Worm (Caenorhabditis elegans) whole organism, young adult: ENCODE data around the gene T01D1.7.

Source experiments
- B0336.3 ChIP-seq: fragments of 200-800 bp; sonication (Bioruptor generic); IDR thresholded peaks from 2 replicates; pipeline ENCODE4 v1.3.6; 2022; ENCODE audit warnings: missing genetic modification characterization, missing compliant biosample characterization
- C17E4.6 ChIP-seq: fragments of 200-800 bp; sonication (Bioruptor generic); IDR thresholded peaks from 2 replicates; pipeline ENCODE4 v1.3.6; 2022; ENCODE audit warnings: missing genetic modification reagents, missing genetic modification characterization, missing compliant biosample characterization
- K12H6.12 ChIP-seq: fragments of 200-800 bp; sonication (Bioruptor generic); optimal IDR thresholded peaks from 2 replicates; lab custom pipeline; 2018; ENCODE audit warnings: mild to moderate bottlenecking, missing genetic modification characterization, missing compliant biosample characterization
- Y67H2A.10 ChIP-seq: fragments of 200-800 bp; sonication (Bioruptor generic); conservative IDR thresholded peaks from 2 replicates; pipeline ENCODE4 v1.3.6; 2022; ENCODE audit warnings: missing genetic modification reagents, missing genetic modification characterization, missing compliant biosample characterization
- Y95B8A.8 ChIP-seq: fragments of 200-800 bp; sonication (Bioruptor generic); IDR thresholded peaks from 2 replicates; pipeline ENCODE4 v1.3.6; 2022; ENCODE audit warnings: missing genetic modification reagents, missing genetic modification characterization, missing compliant biosample characterization
- ZK185.1 ChIP-seq: sonication (generic microtip); optimal IDR thresholded peaks from 2 replicates; lab custom pipeline; 2016; ENCODE audit warnings: mild to moderate bottlenecking, missing genetic modification characterization, missing compliant biosample characterization; ENCODE audit not compliant: poor library complexity, severe bottlenecking
- ama-1 ChIP-seq, 3 experiments: fragments of 150-350 bp in 1 of 3; sonication (generic microtip) in 2 of 3; optimal IDR thresholded peaks; 2 replicates each; lab custom pipeline; 2014 to 2018; ENCODE audit warnings: missing biosample characterization in 2 of 3, missing genetic modification characterization in 2 of 3, missing genetic modification reagents in 2 of 3
- aptf-3 ChIP-seq: fragments of 200-800 bp; sonication (Bioruptor generic); IDR thresholded peaks from 2 replicates; pipeline ENCODE4 v1.3.6; 2022; ENCODE audit warnings: missing genetic modification characterization, missing compliant biosample characterization
- atf-7 ChIP-seq: sonication (generic microtip); optimal IDR thresholded peaks from 2 replicates; lab custom pipeline; 2017; ENCODE audit warnings: mild to moderate bottlenecking, missing genetic modification characterization, missing compliant biosample characterization
- cebp-1 ChIP-seq, 2 experiments: fragments of 200-800 bp in 1 of 2; sonication (Bioruptor generic) in 1 of 2; sonication (generic microtip) in 1 of 2; IDR thresholded peaks in 1 of 2; optimal IDR thresholded peaks in 1 of 2; 2 replicates each; pipeline versions ENCODE4 v1.3.6 to Lab custom; 2017 to 2022; ENCODE audit warnings: missing compliant biosample characterization in 2 of 2, missing genetic modification characterization in 2 of 2, mild to moderate bottlenecking in 1 of 2, missing genetic modification reagents in 1 of 2, moderate library complexity in 1 of 2
- ceh-27 ChIP-seq: fragments of 200-800 bp; sonication (Bioruptor generic); optimal IDR thresholded peaks from 2 replicates; lab custom pipeline; 2018; ENCODE audit warnings: mild to moderate bottlenecking, missing genetic modification characterization, moderate library complexity, missing compliant biosample characterization
- die-1 ChIP-seq: sonication (generic microtip); optimal IDR thresholded peaks from 2 replicates; lab custom pipeline; 2016; ENCODE audit warnings: missing genotype, mild to moderate bottlenecking, missing genetic modification characterization, missing compliant biosample characterization
- egl-18 ChIP-seq: fragments of 200-800 bp; sonication (Bioruptor generic); IDR thresholded peaks from 2 replicates; pipeline ENCODE4 v1.3.6; 2022; ENCODE audit warnings: missing genetic modification reagents, missing genetic modification characterization, missing compliant biosample characterization
- ekl-4 ChIP-seq: fragments of 200-800 bp; sonication (Bioruptor generic); IDR thresholded peaks from 2 replicates; pipeline ENCODE4 v1.3.6; 2022; ENCODE audit warnings: missing genetic modification reagents, missing genetic modification characterization, missing compliant biosample characterization
- gei-17 ChIP-seq: fragments of 200-800 bp; sonication (Bioruptor generic); optimal IDR thresholded peaks from 2 replicates; lab custom pipeline; 2018; ENCODE audit warnings: mild to moderate bottlenecking, missing genetic modification characterization, missing compliant biosample characterization
- him-1 ChIP-seq: sonication (generic microtip); optimal IDR thresholded peaks from 2 replicates; lab custom pipeline; 2016; ENCODE audit warnings: missing genotype, missing genetic modification reagents, missing genetic modification characterization, missing compliant biosample characterization
- hlh-26 ChIP-seq: fragments of 200-800 bp; sonication (Bioruptor generic); conservative IDR thresholded peaks from 2 replicates; pipeline ENCODE4 v1.3.6; 2022; ENCODE audit warnings: missing genetic modification reagents, missing genetic modification characterization, missing compliant biosample characterization
- hsf-1 ChIP-seq: fragments of 200-800 bp; sonication (Bioruptor generic); IDR thresholded peaks from 2 replicates; pipeline ENCODE4 v1.3.6; 2022; ENCODE audit warnings: missing genetic modification reagents, missing genetic modification characterization, missing compliant biosample characterization
- let-526 ChIP-seq: fragments of 200-800 bp; sonication (Bioruptor generic); IDR thresholded peaks from 2 replicates; pipeline ENCODE4 v1.3.6; 2022; ENCODE audit warnings: missing genetic modification reagents, missing genetic modification characterization, missing compliant biosample characterization
- let-607 ChIP-seq, 2 experiments: fragments of 200-800 bp in 1 of 2; sonication (Bioruptor generic) in 1 of 2; sonication (generic microtip) in 1 of 2; optimal IDR thresholded peaks; 2 replicates each; lab custom pipeline; 2016 to 2018; ENCODE audit warnings: mild to moderate bottlenecking in 2 of 2, missing compliant biosample characterization in 2 of 2, missing genetic modification characterization in 2 of 2, moderate library complexity in 2 of 2, missing genotype in 1 of 2
- lin-26 ChIP-seq: fragments of 200-800 bp; sonication (Bioruptor generic); IDR thresholded peaks from 2 replicates; pipeline ENCODE4 v1.3.6; 2022; ENCODE audit warnings: missing genetic modification reagents, missing genetic modification characterization, missing compliant biosample characterization
- lin-35 ChIP-seq, 3 experiments: fragments of 150-350 bp in 2 of 3; sonication (generic microtip) in 1 of 3; optimal IDR thresholded peaks; 2 replicates each; lab custom pipeline; 2014 to 2018; ENCODE audit warnings: missing biosample characterization in 3 of 3, missing genetic modification characterization in 3 of 3, missing genetic modification reagents in 3 of 3
- lin-40 ChIP-seq: sonication (generic microtip); optimal IDR thresholded peaks from 2 replicates; lab custom pipeline; 2016; ENCODE audit warnings: missing genetic modification characterization, mild to moderate bottlenecking, missing compliant biosample characterization, missing genotype, missing genetic modification reagents
- lin-54 ChIP-seq: fragments of 200-800 bp; sonication (Bioruptor generic); optimal IDR thresholded peaks from 2 replicates; lab custom pipeline; 2018; ENCODE audit warnings: mild to moderate bottlenecking, missing genetic modification characterization, missing compliant biosample characterization
- lir-1 ChIP-seq: fragments of 200-800 bp; sonication (Bioruptor generic); conservative IDR thresholded peaks from 2 replicates; pipeline ENCODE4 v1.3.6; 2022; ENCODE audit warnings: missing genetic modification reagents, missing genetic modification characterization, missing compliant biosample characterization
- madf-10 ChIP-seq: sonication (generic microtip); optimal IDR thresholded peaks from 2 replicates; lab custom pipeline; 2016; ENCODE audit warnings: mild to moderate bottlenecking, missing genetic modification characterization, missing compliant biosample characterization
- madf-3 ChIP-seq: fragments of 200-800 bp; sonication (Bioruptor generic); IDR thresholded peaks from 2 replicates; pipeline ENCODE4 v1.3.6; 2022; ENCODE audit warnings: missing genetic modification reagents, missing genetic modification characterization, missing compliant biosample characterization
- madf-8 ChIP-seq: fragments of 200-800 bp; sonication (Bioruptor generic); conservative IDR thresholded peaks from 2 replicates; pipeline ENCODE4 v1.3.6; 2022; ENCODE audit warnings: missing genetic modification reagents, missing genetic modification characterization, missing compliant biosample characterization
- mcd-1 ChIP-seq: fragments of 200-800 bp; sonication (Bioruptor generic); IDR thresholded peaks from 2 replicates; pipeline ENCODE4 v1.3.6; 2022; ENCODE audit warnings: missing genetic modification reagents, missing genetic modification characterization, missing compliant biosample characterization
- nfya-1 ChIP-seq: sonication (generic microtip); optimal IDR thresholded peaks from 2 replicates; lab custom pipeline; 2017; ENCODE audit warnings: antibody characterized with exemption, missing compliant biosample characterization, missing genetic modification characterization, borderline replicate concordance; ENCODE audit not compliant: insufficient read depth
- nfya-2 ChIP-seq: fragments of 200-800 bp; sonication (Bioruptor generic); IDR thresholded peaks from 2 replicates; pipeline ENCODE4 v1.3.6; 2022; ENCODE audit warnings: missing genetic modification reagents, missing genetic modification characterization, missing compliant biosample characterization
- nfyb-1 ChIP-seq: fragments of 200-800 bp; sonication (Bioruptor generic); IDR thresholded peaks from 2 replicates; pipeline ENCODE4 v1.3.6; 2022; ENCODE audit warnings: missing genetic modification reagents, missing genetic modification characterization, missing compliant biosample characterization
- nhr-80 ChIP-seq: sonication (generic microtip); optimal IDR thresholded peaks from 2 replicates; lab custom pipeline; 2016; ENCODE audit warnings: missing genetic modification characterization, missing compliant biosample characterization
- sdz-38 ChIP-seq: sonication (generic microtip); optimal IDR thresholded peaks from 2 replicates; lab custom pipeline; 2016; ENCODE audit warnings: missing genotype, missing genetic modification characterization, missing compliant biosample characterization
- sea-2 ChIP-seq: fragments of 200-800 bp; sonication (Bioruptor generic); IDR thresholded peaks from 2 replicates; pipeline ENCODE4 v1.3.6; 2022; ENCODE audit warnings: missing genetic modification characterization, missing compliant biosample characterization
- snpc-1.1 ChIP-seq: sonication (generic microtip); optimal IDR thresholded peaks from 2 replicates; lab custom pipeline; 2017; ENCODE audit warnings: missing genetic modification characterization, mild to moderate bottlenecking, missing compliant biosample characterization, antibody characterized with exemption, moderate library complexity, missing genotype, missing genetic modification reagents; ENCODE audit not compliant: insufficient read depth
- snpc-4 ChIP-seq, 5 experiments: fragments of 150-350 bp in 1 of 5; sonication (generic microtip) in 4 of 5; optimal IDR thresholded peaks; 2 replicates each; lab custom pipeline; 2014 to 2018; ENCODE audit warnings: missing genetic modification characterization in 5 of 5, missing biosample characterization in 3 of 5, antibody characterized with exemption in 2 of 5, mild to moderate bottlenecking in 2 of 5, missing compliant biosample characterization in 2 of 5, missing genotype in 2 of 5, moderate library complexity in 2 of 5, missing genetic modification reagents in 1 of 5
- somi-1 ChIP-seq: fragments of 200-800 bp; sonication (Bioruptor generic); optimal IDR thresholded peaks from 2 replicates; lab custom pipeline; 2018; ENCODE audit warnings: mild to moderate bottlenecking, missing genetic modification characterization, missing compliant biosample characterization
- tbp1 ChIP-seq: fragments of 200-800 bp; sonication (Bioruptor generic); optimal IDR thresholded peaks from 2 replicates; lab custom pipeline; 2018; ENCODE audit warnings: mild to moderate bottlenecking, missing genetic modification characterization, missing compliant biosample characterization
- tlf-1 ChIP-seq: fragments of 200-800 bp; sonication (Bioruptor generic); optimal IDR thresholded peaks from 2 replicates; lab custom pipeline; 2018; ENCODE audit warnings: mild to moderate bottlenecking, missing genetic modification characterization, missing compliant biosample characterization
- zfh-2 ChIP-seq: fragments of 200-800 bp; sonication (Bioruptor generic); conservative IDR thresholded peaks from 2 replicates; pipeline ENCODE4 v1.3.6; 2022; ENCODE audit warnings: missing genetic modification reagents, missing genetic modification characterization, missing compliant biosample characterization
- ztf-25 ChIP-seq: fragments of 200-800 bp; sonication (Bioruptor generic); IDR thresholded peaks from 2 replicates; pipeline ENCODE4 v1.3.6; 2022; ENCODE audit warnings: missing genetic modification reagents, missing genetic modification characterization, missing compliant biosample characterization
- ztf-26 ChIP-seq: sonication (generic microtip); optimal IDR thresholded peaks from 2 replicates; lab custom pipeline; 2017; ENCODE audit warnings: missing genetic modification characterization, missing compliant biosample characterization
- ztf-3 ChIP-seq: fragments of 200-800 bp; sonication (Bioruptor generic); optimal IDR thresholded peaks from 2 replicates; lab custom pipeline; 2018; ENCODE audit warnings: mild to moderate bottlenecking, missing genetic modification characterization, missing compliant biosample characterization

The T01D1.7 gene

DNA sequence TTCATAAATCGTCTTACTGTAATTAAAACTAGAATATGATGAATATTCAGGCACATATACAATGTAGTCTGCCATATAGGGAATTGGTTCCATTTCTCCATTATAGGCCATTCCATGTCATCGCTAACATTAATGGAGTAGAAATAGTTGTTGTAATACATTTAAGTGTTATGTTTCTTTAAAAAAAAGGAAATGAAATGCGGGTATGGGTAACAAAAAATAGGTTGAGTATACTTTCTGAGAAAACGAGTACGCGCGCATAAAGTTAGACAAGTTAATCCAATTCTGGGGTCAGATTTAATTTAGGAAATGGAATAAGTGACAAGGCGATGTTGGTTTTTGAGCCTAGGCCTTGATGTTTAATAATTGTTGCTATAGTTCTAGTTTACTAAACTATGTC, at the start of gene T01D1.7:
Gene T01D1.7, minus strand, starts transcription at position 101 of the 400 bp plus-strand sequence.
- no peak for TF ChIP-seq nfya-1 (tag; lab: Kevin White, UChicago)
- TF ChIP-seq aptf-3 (GFP tag; lab: Robert Waterston, UW) = no peak
- TF ChIP-seq nfya-2 (GFP tag; lab: Robert Waterston, UW) = no peak
- TF ChIP-seq hlh-26 = no peak
- TF ChIP-seq Y67H2A.10 = no peak
- TF ChIP-seq ekl-4 (GFP tag; lab: Robert Waterston, UW) = no peak
- TF ChIP-seq cebp-1 (GFP tag; IDR thresholded peaks at IDR 0.05; lab: Robert Waterston, UW) = no peak
- no peak for TF ChIP-seq cebp-1 (tag; optimal IDR thresholded peaks at IDR 0.05; lab: Kevin White, UChicago)
- no peak for TF ChIP-seq C17E4.6 (GFP tag; lab: Robert Waterston, UW)
- no peak for TF ChIP-seq madf-8 (GFP tag; lab: Robert Waterston, UW)
- no peak for TF ChIP-seq madf-10 (tag; lab: Kevin White, UChicago)
- TF ChIP-seq sdz-38 (tag; lab: Kevin White, UChicago) = no peak
- TF ChIP-seq lin-35 (GFP tag; optimal IDR thresholded peaks at IDR 0.05; lab: Kevin White, UChicago) = no peak
- no peak for TF ChIP-seq ztf-3
- TF ChIP-seq him-1 (tag; lab: Kevin White, UChicago) = no peak

DNA sequence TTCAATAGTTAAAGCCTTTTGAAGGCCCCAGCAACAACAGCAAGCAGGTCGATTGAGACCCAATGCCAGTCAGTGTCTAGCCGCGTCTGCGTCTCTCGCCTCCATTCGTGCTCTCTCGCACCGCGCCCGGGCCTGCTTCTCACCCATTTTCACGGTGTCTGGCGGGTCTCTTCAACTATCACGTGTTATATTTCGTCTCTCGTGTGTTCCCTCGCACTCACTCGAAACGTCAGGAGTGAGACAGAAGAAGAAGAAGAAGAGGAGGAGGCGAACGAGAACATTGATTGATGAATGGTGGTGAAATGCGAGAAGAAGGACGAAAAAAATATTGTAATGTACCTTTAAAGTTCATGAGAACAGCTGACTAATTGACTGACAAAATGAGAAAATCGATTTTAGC, 47.6 kb upstream of the T01D1.7 start:
- TF ChIP-seq hsf-1 (0 out of 2 replicates have a peak, but pooled peaks have one; percentile 44), lin-40 (tag; lab: Kevin White, UChicago) (peak; percentile 79), Y95B8A.8 (GFP tag; lab: Robert Waterston, UW) (0 out of 2 replicates have a peak, but pooled peaks have one; percentile 20), zfh-2 (GFP tag; lab: Robert Waterston, UW) (peak; percentile 96), K12H6.12 (tag; lab: Kevin White, UChicago) (peak; percentile 67), nfyb-1 (GFP tag; lab: Robert Waterston, UW) (peak; percentile 65; the same call in 1 of the 2 replicates), lin-35 (GFP tag; optimal IDR thresholded peaks at IDR 0.05; lab: Kevin White, UChicago) (peak in 1 of 3 experiments; percentile 51), ztf-25 (GFP tag; lab: Robert Waterston, UW) (no peak), die-1 (peak; percentile 38), madf-3 (GFP tag; lab: Robert Waterston, UW) (0 out of 2 replicates have a peak, but pooled peaks have one; percentile 36), lin-54 (GFP tag; lab: Kevin White, UChicago) (peak; percentile 28), ama-1 (optimal IDR thresholded peaks at IDR 0.05; lab: Kevin White, UChicago) (no peak), ama-1 (GFP tag; optimal IDR thresholded peaks at IDR 0.05; lab: Kevin White, UChicago) (peak in 1 of 2 experiments; percentile 74), atf-7 (peak; percentile 46), ZK185.1 (tag; lab: Kevin White, UChicago) (no peak), let-607 (tag; optimal IDR thresholded peaks at IDR 0.05; lab: Kevin White, UChicago) (peak in 1 of 2 experiments; percentile 32), somi-1 (GFP tag; lab: Kevin White, UChicago) (peak; percentile 79), lir-1 (GFP tag; lab: Robert Waterston, UW) (0 out of 2 replicates have a peak, but pooled peaks have one; percentile 39), snpc-1.1 (no peak), B0336.3 (GFP tag; lab: Robert Waterston, UW) (peak; percentile 58; the same call in 1 of the 2 replicates), tlf-1 (peak; percentile 38), nfya-2 (GFP tag; lab: Robert Waterston, UW) (no peak), tbp1 (GFP tag; lab: Kevin White, UChicago) (peak; percentile 36), mcd-1 (GFP tag; lab: Robert Waterston, UW) (peak; percentile 84), snpc-4 (GFP tag; optimal IDR thresholded peaks at IDR 0.05; lab: Kevin White, UChicago) (no peak), snpc-4 (tag; optimal IDR thresholded peaks at IDR 0.05; lab: Kevin White, UChicago) (peak in 3 of 4 experiments; percentile 4 to 67 (median 31)), ztf-26 (tag; lab: Kevin White, UChicago) (peak; percentile 71), ceh-27 (GFP tag; lab: Kevin White, UChicago) (peak; percentile 69), egl-18 (GFP tag; lab: Robert Waterston, UW) (no peak), lin-26 (GFP tag; lab: Robert Waterston, UW) (peak; percentile 69; the same call in 1 of the 2 replicates), gei-17 (no peak), nhr-80 (tag; lab: Kevin White, UChicago) (peak; percentile 67), let-526 (GFP tag; lab: Robert Waterston, UW) (peak; percentile 66), sea-2 (GFP tag; lab: Robert Waterston, UW) (0 out of 2 replicates have a peak, but pooled peaks have one; percentile 37)
